Worm (Caenorhabditis elegans) whole organism, L3 larva: ENCODE data around the gene Y75B12B.10.

ENCODE experiments used
- lin-39 ChIP-seq: fragments of 150-350 bp; optimal IDR thresholded peaks from 2 replicates; lab custom pipeline; 2018; ENCODE audit warnings: missing biosample characterization, missing genetic modification reagents, missing genetic modification characterization
- nhr-25 ChIP-seq: sonication (generic microtip); optimal IDR thresholded peaks from 2 replicates; lab custom pipeline; 2017; ENCODE audit warnings: missing biosample characterization, missing genetic modification characterization
- nhr-76 ChIP-seq: fragments of 150-350 bp; sonication (generic microtip); optimal IDR thresholded peaks from 5 replicates; lab custom pipeline; 2014; ENCODE audit warnings: missing biosample characterization, missing genetic modification characterization
- nhr-77 ChIP-seq: fragments of 150-350 bp; optimal IDR thresholded peaks from 2 replicates; lab custom pipeline; 2014; ENCODE audit warnings: missing biosample characterization, missing genetic modification characterization
- unc-62 ChIP-seq: fragments of 150-350 bp; sonication (generic microtip); optimal IDR thresholded peaks from 4 replicates; lab custom pipeline; 2014; ENCODE audit warnings: missing biosample characterization, missing genetic modification reagents, missing genetic modification characterization

ce11 chrV:15153277-15153676 lies 46.6 kb upstream of the Y75B12B.10 start, which contains the start of gene srh-55:
- TF ChIP-seq nhr-77 (tag; lab: Kevin White, UChicago) (no peak), nhr-76 (no peak), lin-39 (no peak), unc-62 (GFP tag; lab: Kevin White, UChicago) (no peak), nhr-25 (tag; lab: Kevin White, UChicago) (no peak)
